Fruit fly (Drosophila melanogaster): Measurements from ENCODE around the gene lost.
A peak's percentile ranks its signal among the peaks of the same experiment; 100 is the strongest.

lost gene

DNA sequence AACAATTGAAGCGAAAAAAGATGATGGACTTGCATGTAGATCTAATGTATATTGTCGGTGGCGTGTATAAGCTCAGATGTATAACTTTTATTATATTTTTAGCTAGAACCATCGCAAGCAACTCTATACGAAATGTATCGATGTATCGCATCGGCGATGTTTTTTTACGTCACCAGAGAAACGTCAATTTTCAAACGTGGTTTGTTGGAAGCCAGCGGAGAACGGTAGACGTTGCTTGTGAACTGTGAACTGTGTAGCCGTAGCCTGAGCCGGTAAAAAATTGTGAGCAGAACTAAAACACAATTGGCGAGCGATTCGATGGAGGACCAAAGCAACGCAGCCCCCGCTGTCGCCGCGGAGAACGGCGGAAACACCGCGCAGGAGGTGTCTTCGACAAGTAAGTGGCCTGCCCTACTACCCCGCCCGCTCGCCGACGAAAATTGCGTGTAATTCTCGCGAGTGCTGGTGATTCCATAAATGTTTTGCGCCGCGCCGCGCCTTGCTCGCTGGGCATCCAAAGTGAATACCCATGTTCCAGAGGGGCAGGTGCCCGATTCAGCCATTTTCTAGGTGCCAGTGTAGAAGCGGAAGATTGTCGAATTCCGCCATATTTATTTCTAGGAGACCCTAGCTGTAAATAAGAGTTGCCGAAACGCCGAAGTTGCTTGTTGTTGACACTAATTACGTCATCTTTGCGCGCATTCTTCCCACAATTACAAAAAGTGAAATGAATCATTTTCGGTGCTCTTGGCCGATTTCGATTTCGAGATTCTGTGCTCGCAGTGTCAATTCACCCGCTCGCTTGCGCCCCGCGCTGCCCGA is at the start of gene lost:
Gene lost, plus strand, starts transcription at position 193 of the 822 bp plus-strand sequence.
- TF ChIP-seq CG17801 (GFP tag; optimal IDR thresholded peaks at IDR 0.05; ENCODE audit: partially characterized antibody) = peak; percentile 62

DNA sequence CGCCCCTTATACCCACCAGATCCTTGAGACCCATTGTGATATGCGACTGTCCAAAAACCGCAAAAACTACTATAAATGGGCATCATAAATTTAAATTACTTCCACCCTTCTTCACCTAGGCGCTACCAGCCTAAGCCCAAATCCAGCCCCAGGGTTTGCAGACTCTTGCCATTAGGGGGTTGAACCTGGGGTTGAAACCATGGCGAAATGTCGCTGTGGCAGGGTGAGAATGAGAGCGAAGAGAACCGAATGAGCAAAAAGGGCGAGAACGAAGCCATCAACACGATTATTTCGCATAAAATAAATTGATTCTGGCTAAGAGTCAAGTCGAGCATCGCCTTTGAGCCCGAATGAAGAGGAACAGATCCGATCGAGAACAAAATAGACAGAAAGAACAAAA is 49.3 kb upstream of the lost start:
- no peak for TF ChIP-seq CG17801 (GFP tag; optimal IDR thresholded peaks at IDR 0.05; ENCODE audit: partially characterized antibody)

DNA sequence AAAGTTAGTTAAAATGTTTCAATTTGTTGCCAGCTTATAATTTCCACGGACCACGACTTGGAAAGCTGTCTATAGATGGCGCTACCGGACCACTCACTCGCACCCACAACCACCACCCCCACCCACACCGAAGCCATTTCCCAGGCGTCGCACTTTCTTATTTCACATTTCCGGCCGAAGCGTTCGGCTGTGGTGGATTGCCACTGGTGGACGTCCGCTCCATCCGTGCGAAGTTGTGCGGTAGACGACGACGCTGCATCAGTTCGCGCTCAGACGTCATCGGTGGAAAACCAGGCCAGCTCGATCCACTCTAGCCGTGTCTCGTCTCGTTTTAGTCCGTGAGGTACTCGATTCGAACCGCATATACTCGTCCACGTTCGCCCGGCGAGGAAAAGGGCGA is 43.3 kb upstream of the lost start, which contains the start of gene CG1090:
Gene CG1090, plus strand, starts transcription at position 259 of the 400 bp plus-strand sequence.
- no peak for TF ChIP-seq CG17801 (GFP tag; optimal IDR thresholded peaks at IDR 0.05; ENCODE audit: partially characterized antibody)

DNA sequence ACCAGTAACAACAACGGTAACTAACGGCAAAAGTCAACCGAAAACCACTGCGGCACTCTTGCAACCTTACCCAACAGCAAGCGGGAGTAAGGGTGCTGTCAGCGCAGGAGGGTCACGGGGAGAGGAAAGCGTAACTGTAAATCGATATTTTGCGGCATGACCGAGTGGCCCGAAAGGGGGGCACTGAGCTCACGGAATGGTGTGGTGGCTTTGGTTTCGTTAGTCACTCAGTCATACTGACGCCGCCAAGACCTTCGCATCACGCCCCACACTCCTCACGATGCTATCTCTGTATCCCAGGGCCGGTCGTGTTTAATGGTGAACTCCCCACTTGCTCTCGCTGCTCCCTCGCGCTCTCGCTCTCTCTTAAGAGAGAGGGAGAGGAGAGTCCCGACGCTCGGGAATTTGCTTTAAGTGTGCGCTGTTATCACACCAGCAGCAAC is 42.2 kb upstream of the lost start:
- no peak for TF ChIP-seq CG17801 (GFP tag; optimal IDR thresholded peaks at IDR 0.05; ENCODE audit: partially characterized antibody)

DNA sequence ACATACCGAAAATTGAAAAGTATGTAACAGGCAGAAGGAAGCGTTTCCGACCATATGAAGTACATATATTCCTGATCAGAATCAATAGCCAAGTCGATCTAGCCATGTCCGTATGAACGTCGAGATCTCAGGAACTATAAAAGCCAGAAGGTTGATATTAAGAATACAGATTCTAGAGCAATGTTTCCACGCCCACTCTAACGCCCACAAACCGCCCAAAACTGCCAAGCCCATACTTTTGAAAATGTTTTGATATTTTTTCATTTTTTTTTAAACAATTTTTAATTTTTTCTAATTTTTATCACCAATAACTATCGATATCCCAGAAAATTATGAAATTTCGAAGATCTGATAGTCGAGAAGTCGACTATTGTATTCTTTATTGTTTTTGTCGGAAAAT is 40.9 kb upstream of the lost start:
- TF ChIP-seq CG17801 (GFP tag; optimal IDR thresholded peaks at IDR 0.05; ENCODE audit: partially characterized antibody) = no peak

DNA sequence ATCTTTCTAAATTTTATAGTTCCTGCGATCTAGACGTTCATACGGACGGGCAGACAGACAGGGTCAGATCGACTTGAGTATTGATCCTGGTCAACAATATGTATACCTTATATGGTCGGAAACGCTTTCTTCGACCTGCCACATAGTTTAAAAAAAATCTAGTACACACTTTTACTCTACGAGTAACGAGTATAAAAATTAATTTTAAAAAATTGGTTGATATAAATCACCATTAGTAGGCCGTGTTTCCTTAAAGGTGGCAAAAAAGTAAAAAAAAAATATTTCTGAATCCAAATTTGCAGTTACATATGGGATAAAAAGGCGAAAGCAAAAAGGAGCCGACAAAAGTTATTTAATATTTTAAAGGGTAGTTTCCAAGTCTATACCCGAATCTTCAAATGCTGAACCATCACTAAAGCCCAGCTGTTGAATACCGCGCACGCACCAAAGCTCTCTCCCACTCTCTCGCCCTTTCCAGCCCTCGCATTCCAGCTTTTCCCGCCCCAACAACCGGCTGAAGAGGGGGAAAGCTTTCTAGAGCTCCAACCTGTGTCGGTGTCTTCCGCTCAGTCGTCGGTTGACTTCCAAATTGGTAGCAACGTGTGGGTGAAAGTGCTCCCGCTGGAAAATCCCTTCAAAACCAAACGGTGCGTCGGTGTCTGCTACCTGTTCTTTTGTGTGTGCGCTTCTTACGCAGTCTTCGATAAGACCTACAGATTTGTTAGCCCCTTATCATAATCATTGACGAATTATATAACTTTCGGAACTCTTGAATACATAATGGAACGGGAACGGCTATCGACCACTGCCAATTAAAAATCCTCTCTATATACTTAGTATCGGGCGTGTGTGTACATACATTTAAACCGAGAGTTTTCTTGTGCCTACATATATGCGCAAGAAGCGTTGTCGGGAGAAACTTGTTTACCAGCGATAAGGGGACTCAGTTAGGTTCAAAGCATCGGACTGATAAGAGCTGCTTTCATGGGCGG is 24.2 kb upstream of the lost start, which contains the start of gene Sfxn1-3:
Gene Sfxn1-3, plus strand, starts transcription at position 238 of the 992 bp plus-strand sequence.
- TF ChIP-seq CG17801 (GFP tag; optimal IDR thresholded peaks at IDR 0.05; ENCODE audit: partially characterized antibody) = peak; percentile 71

DNA sequence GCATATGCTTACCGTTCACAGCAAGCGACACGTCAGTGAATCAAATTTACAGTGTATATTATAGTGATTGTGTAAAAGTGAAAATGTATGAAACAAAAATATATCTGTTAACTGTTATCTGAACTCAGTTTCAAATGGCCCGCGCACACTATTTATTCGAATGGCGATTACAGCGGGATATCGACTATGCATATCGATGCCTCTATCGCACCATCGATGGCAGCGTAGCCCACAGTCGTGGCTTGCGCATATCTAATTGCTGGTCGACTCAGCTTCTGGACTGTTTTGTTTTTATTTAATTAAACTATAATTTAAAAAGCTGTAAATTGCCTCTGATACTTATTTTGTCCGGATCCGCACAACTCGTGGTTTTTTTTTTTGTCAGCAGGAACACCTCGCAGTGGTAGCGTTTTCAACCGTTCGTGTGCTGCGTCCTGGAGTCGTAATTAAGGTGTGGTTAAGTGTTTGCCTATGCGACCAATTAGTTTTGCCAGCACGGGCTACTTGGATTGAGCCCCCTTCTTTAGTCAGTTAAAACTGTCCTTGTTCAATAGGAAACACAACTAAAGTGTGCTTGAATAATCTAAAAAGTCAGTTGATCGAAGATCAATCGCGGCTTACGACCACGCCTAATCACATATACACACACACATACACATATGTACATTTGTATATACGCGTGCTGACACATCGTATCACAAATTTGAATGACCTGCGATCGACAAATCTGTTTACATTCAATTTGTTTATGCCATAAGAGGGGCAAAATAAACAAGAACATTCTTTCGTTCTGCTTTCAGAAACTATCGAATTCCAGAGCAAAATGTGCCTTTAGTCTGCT is 21.6 kb upstream of the lost start, which contains the start of gene Cont:
Gene Cont, plus strand, starts transcription at position 228 of the 841 bp plus-strand sequence.
- TF ChIP-seq CG17801 (GFP tag; optimal IDR thresholded peaks at IDR 0.05; ENCODE audit: partially characterized antibody) = peak; percentile 3

DNA sequence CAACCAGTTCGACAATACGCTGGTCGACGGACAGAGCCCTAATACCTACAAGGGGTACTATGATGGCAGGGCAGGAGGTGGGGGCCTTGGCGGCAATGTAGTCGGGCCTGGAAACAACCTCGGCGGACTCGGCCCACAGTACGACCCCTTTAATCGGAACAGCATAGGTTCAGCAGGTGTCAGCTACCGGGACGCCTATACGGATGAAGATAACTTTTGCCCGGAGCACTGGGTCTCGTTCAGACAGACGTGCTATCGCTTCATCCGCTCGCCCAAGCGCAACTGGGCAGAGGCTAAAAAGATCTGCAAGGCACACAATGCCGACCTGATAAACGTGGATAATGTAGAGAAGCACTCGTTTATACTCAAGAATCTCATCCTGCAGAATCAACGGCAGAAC is 20.7 kb upstream of the lost start:
- TF ChIP-seq CG17801 (GFP tag; optimal IDR thresholded peaks at IDR 0.05; ENCODE audit: partially characterized antibody) = no peak

DNA sequence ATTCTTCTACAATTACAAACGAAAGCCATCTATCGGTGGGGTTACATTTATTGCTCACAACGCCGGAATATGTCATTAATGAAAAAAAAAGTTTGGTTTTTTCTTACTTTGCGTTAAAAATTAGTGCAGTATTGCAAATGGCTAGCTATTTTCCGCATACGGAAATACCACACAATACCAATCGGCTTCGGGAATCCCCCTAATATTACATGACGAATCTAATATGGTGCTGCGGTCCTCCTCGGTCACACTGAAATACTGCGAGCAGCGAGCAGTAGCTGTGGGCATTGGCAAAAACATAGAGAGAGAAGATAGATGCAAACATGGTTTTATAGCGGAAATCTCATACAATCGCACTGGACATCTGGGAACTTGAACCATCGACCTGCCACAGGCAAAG is 15.4 kb upstream of the lost start, which contains the start of gene tub:
Gene tub, plus strand, starts transcription at position 253 of the 400 bp plus-strand sequence.
- TF ChIP-seq CG17801 (GFP tag; optimal IDR thresholded peaks at IDR 0.05; ENCODE audit: partially characterized antibody) = peak; percentile 14

DNA sequence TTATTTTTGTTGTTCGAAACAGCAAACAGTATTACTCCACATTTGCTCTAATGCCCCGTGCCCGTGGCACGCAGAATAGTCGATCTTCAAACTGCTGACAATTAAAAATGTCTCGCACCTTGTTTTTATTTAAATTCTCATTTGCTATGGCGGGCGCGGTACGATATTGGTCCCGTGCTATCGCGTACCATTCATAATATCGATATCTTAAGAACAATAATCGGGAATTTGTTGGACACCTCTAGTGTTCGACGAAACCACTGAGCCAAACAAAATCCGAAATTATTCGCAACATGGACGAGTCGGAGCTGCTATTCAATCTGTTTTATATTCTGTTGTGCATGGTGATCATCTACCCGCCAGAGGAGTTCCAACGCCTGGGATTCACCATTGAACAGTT is 12.7 kb upstream of the lost start, which contains the start of gene CG14646:
Gene CG14646, plus strand, starts transcription at position 234 of the 400 bp plus-strand sequence.
- no peak for TF ChIP-seq CG17801 (GFP tag; optimal IDR thresholded peaks at IDR 0.05; ENCODE audit: partially characterized antibody)

DNA sequence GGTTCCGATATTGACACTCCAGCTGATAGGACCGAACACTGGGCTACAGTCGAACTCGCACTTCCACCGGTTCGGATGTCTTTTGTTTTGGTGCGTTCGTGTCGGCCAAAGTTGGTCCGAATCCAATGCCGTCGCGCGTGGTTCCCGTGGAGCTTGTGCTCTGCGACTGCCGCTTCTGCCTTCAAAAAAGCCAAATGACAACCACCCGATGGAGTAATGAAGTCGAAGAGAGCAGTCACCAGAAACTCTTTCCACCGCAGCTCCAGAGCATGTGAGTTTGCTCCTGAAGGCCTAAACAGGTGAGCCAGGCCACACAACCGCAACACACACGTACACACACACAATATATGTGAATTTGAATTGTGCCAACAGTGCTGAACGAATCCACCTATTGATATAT is 8.8 kb upstream of the lost start, which contains the start of gene CG34112:
Gene CG34112, minus strand, starts transcription at position 143 of the 400 bp plus-strand sequence.
- peak; percentile 8 for TF ChIP-seq CG17801 (GFP tag; optimal IDR thresholded peaks at IDR 0.05; ENCODE audit: partially characterized antibody)

DNA sequence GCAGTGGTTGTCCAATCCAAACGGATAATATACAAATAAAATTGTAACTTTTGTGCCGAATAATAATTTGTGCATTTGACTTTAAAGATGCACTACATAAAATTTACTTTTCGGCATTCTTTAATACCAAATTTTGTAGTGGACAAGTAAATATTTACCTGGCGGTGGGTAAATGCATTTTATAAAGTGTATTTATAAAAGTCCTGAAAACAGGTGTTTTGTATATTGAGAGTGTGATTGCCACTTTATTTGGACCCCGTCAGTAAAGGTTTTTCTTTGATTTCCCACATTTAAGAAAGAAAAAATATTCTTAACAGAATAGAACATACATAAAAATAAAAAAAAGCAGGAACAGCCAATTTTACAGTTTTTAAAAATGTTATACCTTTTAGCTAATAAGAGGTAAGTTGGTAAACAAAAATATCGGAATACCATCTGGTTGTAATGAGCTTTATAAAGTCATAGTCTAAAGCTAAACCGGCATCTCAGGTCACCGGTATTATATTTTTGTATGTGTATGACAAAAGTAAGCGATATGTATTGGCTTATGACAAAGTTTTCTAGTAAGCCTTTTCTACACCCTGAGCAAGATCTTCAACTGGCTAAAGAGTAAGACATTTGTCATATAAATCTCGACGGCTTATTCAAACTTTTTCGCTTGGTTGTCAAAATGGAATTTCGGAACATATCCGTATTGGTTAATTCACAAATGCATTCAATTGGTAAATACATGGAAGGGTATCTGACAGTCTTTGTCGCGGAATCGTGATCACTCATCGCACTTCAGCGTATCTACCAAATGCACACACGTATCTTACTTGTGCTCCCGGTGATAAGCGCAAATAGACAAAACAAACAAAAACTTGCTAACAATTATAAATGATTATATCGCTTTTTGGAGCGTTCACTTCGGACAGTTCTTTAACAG is 8.0 kb upstream of the lost start:
- TF ChIP-seq CG17801 (GFP tag; optimal IDR thresholded peaks at IDR 0.05; ENCODE audit: partially characterized antibody) = peak; percentile 93

Measured in ovary, adult (tissue).